Worm (Caenorhabditis elegans): ENCODE data around the gene C28H8.3.

DNA sequence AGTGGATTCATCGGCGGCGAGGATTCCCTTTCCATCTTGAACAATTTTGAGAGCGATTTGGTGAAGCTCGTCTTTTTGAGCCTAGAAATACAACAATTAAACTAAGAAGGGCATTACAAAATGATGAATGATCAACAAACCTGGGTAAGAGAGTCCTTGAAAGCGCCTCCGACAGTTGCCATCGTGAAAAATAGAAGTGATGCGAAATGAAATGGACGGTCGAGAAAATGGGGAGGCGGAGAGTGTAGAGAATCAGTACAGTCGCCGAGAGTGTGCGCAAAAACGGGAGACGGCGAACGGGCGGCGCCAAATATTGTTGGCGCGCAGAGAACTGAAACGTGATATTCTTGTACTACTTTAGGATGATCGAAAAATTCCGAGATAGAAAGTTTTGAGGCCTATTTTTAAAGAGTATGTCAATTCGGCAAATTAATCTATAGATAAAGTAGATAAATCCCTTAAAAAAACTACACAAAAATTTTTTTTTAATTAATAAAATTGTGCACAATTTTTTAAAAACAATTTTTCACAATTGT is 32.3 kb upstream of the C28H8.3 start, which contains the start of gene aldo-2:
- TF ChIP-seq mef-2 (tag; optimal IDR thresholded peaks at IDR 0.05) (no peak), dpl-1 (GFP tag; optimal IDR thresholded peaks at IDR 0.05) (peak in 2 of 3 experiments; percentile 22 to 33)
